Worm (Caenorhabditis elegans) whole organism, young adult: ENCODE data around the gene C36C5.14.

ENCODE experiments used
- B0019.2 ChIP-seq: fragments of 200-800 bp; sonication (Bioruptor generic); conservative IDR thresholded peaks from 2 replicates; pipeline ENCODE4 v1.3.6; 2022; ENCODE audit warnings: missing genetic modification reagents, missing genetic modification characterization, missing compliant biosample characterization
- B0035.1 ChIP-seq: sonication (generic microtip); optimal IDR thresholded peaks from 2 replicates; lab custom pipeline; 2016; ENCODE audit warnings: missing genetic modification characterization, mild to moderate bottlenecking, missing compliant biosample characterization, missing genotype, missing genetic modification reagents
- D2030.7 ChIP-seq: fragments of 200-800 bp; sonication (Bioruptor generic); IDR thresholded peaks from 2 replicates; pipeline ENCODE4 v1.3.6; 2022; ENCODE audit warnings: missing genetic modification reagents, missing genetic modification characterization, missing compliant biosample characterization
- F22D6.2 ChIP-seq: sonication (generic microtip); optimal IDR thresholded peaks from 2 replicates; lab custom pipeline; 2016; ENCODE audit warnings: mild to moderate bottlenecking, missing genetic modification characterization, missing compliant biosample characterization
- F23B12.7 ChIP-seq: sonication (generic microtip); optimal IDR thresholded peaks from 2 replicates; lab custom pipeline; 2017; ENCODE audit warnings: missing genetic modification characterization, mild to moderate bottlenecking, missing compliant biosample characterization, antibody characterized with exemption, moderate library complexity; ENCODE audit not compliant: insufficient read depth
- F33H1.4 ChIP-seq: fragments of 200-800 bp; sonication (Bioruptor generic); IDR thresholded peaks from 2 replicates; pipeline ENCODE4 v1.3.6; 2022; ENCODE audit warnings: missing genetic modification reagents, missing genetic modification characterization, missing compliant biosample characterization
- F55B11.4 ChIP-seq: sonication (generic microtip); optimal IDR thresholded peaks from 2 replicates; lab custom pipeline; 2016; ENCODE audit warnings: missing compliant biosample characterization, missing genetic modification characterization, borderline replicate concordance; ENCODE audit not compliant: insufficient read depth
- T07F8.4 ChIP-seq: sonication (generic microtip); optimal IDR thresholded peaks from 2 replicates; lab custom pipeline; 2016; ENCODE audit warnings: mild to moderate bottlenecking, missing genetic modification characterization, moderate library complexity, missing compliant biosample characterization
- T26A5.8 ChIP-seq: sonication (generic microtip); optimal IDR thresholded peaks from 2 replicates; lab custom pipeline; 2016; ENCODE audit warnings: missing genetic modification characterization, missing compliant biosample characterization
- Y53F4B.3 ChIP-seq: fragments of 200-800 bp; sonication (Bioruptor generic); IDR thresholded peaks from 2 replicates; pipeline ENCODE4 v1.3.6; 2022; ENCODE audit warnings: missing genetic modification reagents, missing genetic modification characterization, missing compliant biosample characterization
- Y79H2A.3 ChIP-seq: fragments of 200-800 bp; sonication (Bioruptor generic); conservative IDR thresholded peaks from 2 replicates; pipeline ENCODE4 v1.3.6; 2022; ENCODE audit warnings: missing genetic modification reagents, missing genetic modification characterization, missing compliant biosample characterization
- ZK185.1 ChIP-seq: sonication (generic microtip); optimal IDR thresholded peaks from 2 replicates; lab custom pipeline; 2016; ENCODE audit warnings: mild to moderate bottlenecking, missing genetic modification characterization, missing compliant biosample characterization; ENCODE audit not compliant: poor library complexity, severe bottlenecking
- aptf-3 ChIP-seq: fragments of 200-800 bp; sonication (Bioruptor generic); IDR thresholded peaks from 2 replicates; pipeline ENCODE4 v1.3.6; 2022; ENCODE audit warnings: missing genetic modification characterization, missing compliant biosample characterization
- athp-1 ChIP-seq: sonication (generic microtip); optimal IDR thresholded peaks from 2 replicates; lab custom pipeline; 2017; ENCODE audit warnings: mild to moderate bottlenecking, missing genetic modification characterization, missing compliant biosample characterization
- attf-3 ChIP-seq: fragments of 200-800 bp; sonication (Bioruptor generic); conservative IDR thresholded peaks from 2 replicates; pipeline ENCODE4 v1.3.6; 2022; ENCODE audit warnings: missing genetic modification reagents, missing genetic modification characterization, missing compliant biosample characterization
- attf-5 ChIP-seq: fragments of 200-800 bp; sonication (Bioruptor generic); optimal IDR thresholded peaks from 2 replicates; lab custom pipeline; 2018; ENCODE audit warnings: mild to moderate bottlenecking, missing genetic modification characterization, missing compliant biosample characterization
- bed-2 ChIP-seq: fragments of 200-800 bp; sonication (Bioruptor generic); IDR thresholded peaks from 2 replicates; pipeline ENCODE4 v1.3.6; 2022; ENCODE audit warnings: missing genetic modification reagents, missing genetic modification characterization, missing compliant biosample characterization
- cebp-1 ChIP-seq, 2 experiments: fragments of 200-800 bp in 1 of 2; sonication (Bioruptor generic) in 1 of 2; sonication (generic microtip) in 1 of 2; IDR thresholded peaks in 1 of 2; optimal IDR thresholded peaks in 1 of 2; 2 replicates each; pipeline versions ENCODE4 v1.3.6 to Lab custom; 2017 to 2022; ENCODE audit warnings: missing compliant biosample characterization in 2 of 2, missing genetic modification characterization in 2 of 2, mild to moderate bottlenecking in 1 of 2, missing genetic modification reagents in 1 of 2, moderate library complexity in 1 of 2
- ceh-40 ChIP-seq: fragments of 200-800 bp; sonication (Bioruptor generic); IDR thresholded peaks from 2 replicates; pipeline ENCODE4 v1.3.6; 2022; ENCODE audit warnings: missing genetic modification characterization, missing compliant biosample characterization
- ceh-91 ChIP-seq: fragments of 200-800 bp; sonication (Bioruptor generic); IDR thresholded peaks from 2 replicates; pipeline ENCODE4 v1.3.6; 2022; ENCODE audit warnings: missing genetic modification reagents, missing genetic modification characterization, missing compliant biosample characterization
- die-1 ChIP-seq: sonication (generic microtip); optimal IDR thresholded peaks from 2 replicates; lab custom pipeline; 2016; ENCODE audit warnings: missing genotype, mild to moderate bottlenecking, missing genetic modification characterization, missing compliant biosample characterization
- efl-1 ChIP-seq: fragments of 150-350 bp; optimal IDR thresholded peaks from 2 replicates; lab custom pipeline; 2014; ENCODE audit warnings: missing biosample characterization, missing genetic modification reagents, missing genetic modification characterization
- ets-4 ChIP-seq: fragments of 200-800 bp; sonication (Bioruptor generic); optimal IDR thresholded peaks from 2 replicates; lab custom pipeline; 2018; ENCODE audit warnings: mild to moderate bottlenecking, missing genetic modification characterization, missing compliant biosample characterization
- fkh-3 ChIP-seq: sonication (generic microtip); optimal IDR thresholded peaks from 2 replicates; lab custom pipeline; 2016; ENCODE audit warnings: mild to moderate bottlenecking, missing genetic modification characterization, missing compliant biosample characterization
- gei-17 ChIP-seq: fragments of 200-800 bp; sonication (Bioruptor generic); optimal IDR thresholded peaks from 2 replicates; lab custom pipeline; 2018; ENCODE audit warnings: mild to moderate bottlenecking, missing genetic modification characterization, missing compliant biosample characterization
- let-526 ChIP-seq: fragments of 200-800 bp; sonication (Bioruptor generic); IDR thresholded peaks from 2 replicates; pipeline ENCODE4 v1.3.6; 2022; ENCODE audit warnings: missing genetic modification reagents, missing genetic modification characterization, missing compliant biosample characterization
- lin-26 ChIP-seq: fragments of 200-800 bp; sonication (Bioruptor generic); IDR thresholded peaks from 2 replicates; pipeline ENCODE4 v1.3.6; 2022; ENCODE audit warnings: missing genetic modification reagents, missing genetic modification characterization, missing compliant biosample characterization
- lin-35 ChIP-seq, 3 experiments: fragments of 150-350 bp in 2 of 3; sonication (generic microtip) in 1 of 3; optimal IDR thresholded peaks; 2 replicates each; lab custom pipeline; 2014 to 2018; ENCODE audit warnings: missing biosample characterization in 3 of 3, missing genetic modification characterization in 3 of 3, missing genetic modification reagents in 3 of 3
- lsl-1 ChIP-seq: fragments of 200-800 bp; sonication (Bioruptor generic); optimal IDR thresholded peaks from 2 replicates; lab custom pipeline; 2018; ENCODE audit warnings: mild to moderate bottlenecking, missing genetic modification characterization, moderate library complexity, missing compliant biosample characterization
- madf-3 ChIP-seq: fragments of 200-800 bp; sonication (Bioruptor generic); IDR thresholded peaks from 2 replicates; pipeline ENCODE4 v1.3.6; 2022; ENCODE audit warnings: missing genetic modification reagents, missing genetic modification characterization, missing compliant biosample characterization
- madf-8 ChIP-seq: fragments of 200-800 bp; sonication (Bioruptor generic); conservative IDR thresholded peaks from 2 replicates; pipeline ENCODE4 v1.3.6; 2022; ENCODE audit warnings: missing genetic modification reagents, missing genetic modification characterization, missing compliant biosample characterization
- mel-28 ChIP-seq: sonication (generic microtip); optimal IDR thresholded peaks from 2 replicates; lab custom pipeline; 2016; ENCODE audit warnings: borderline replicate concordance, mild to moderate bottlenecking, missing genetic modification characterization, missing compliant biosample characterization
- mxl-1 ChIP-seq: sonication (generic microtip); optimal IDR thresholded peaks from 2 replicates; lab custom pipeline; 2016; ENCODE audit warnings: missing genetic modification characterization, missing compliant biosample characterization
- nhr-27 ChIP-seq: fragments of 200-800 bp; sonication (Bioruptor generic); optimal IDR thresholded peaks from 2 replicates; lab custom pipeline; 2018; ENCODE audit warnings: mild to moderate bottlenecking, missing genetic modification characterization, moderate library complexity, missing compliant biosample characterization
- nhr-80 ChIP-seq: sonication (generic microtip); optimal IDR thresholded peaks from 2 replicates; lab custom pipeline; 2016; ENCODE audit warnings: missing genetic modification characterization, missing compliant biosample characterization
- rcor-1 ChIP-seq: fragments of 200-800 bp; sonication (Bioruptor generic); IDR thresholded peaks from 2 replicates; pipeline ENCODE4 v1.3.6; 2022; ENCODE audit warnings: missing genetic modification reagents, missing genetic modification characterization, missing compliant biosample characterization
- repo-1 ChIP-seq: sonication (generic microtip); optimal IDR thresholded peaks from 2 replicates; lab custom pipeline; 2017; ENCODE audit warnings: mild to moderate bottlenecking, missing genetic modification characterization, missing compliant biosample characterization
- snpc-1.1 ChIP-seq: sonication (generic microtip); optimal IDR thresholded peaks from 2 replicates; lab custom pipeline; 2017; ENCODE audit warnings: missing genetic modification characterization, mild to moderate bottlenecking, missing compliant biosample characterization, antibody characterized with exemption, moderate library complexity, missing genotype, missing genetic modification reagents; ENCODE audit not compliant: insufficient read depth
- snpc-3.4 ChIP-seq: sonication (generic microtip); optimal IDR thresholded peaks from 2 replicates; lab custom pipeline; 2017; ENCODE audit warnings: missing genetic modification characterization, mild to moderate bottlenecking, missing compliant biosample characterization, antibody characterized with exemption, moderate library complexity, missing genotype, missing genetic modification reagents
- snpc-4 ChIP-seq, 5 experiments: fragments of 150-350 bp in 1 of 5; sonication (generic microtip) in 4 of 5; optimal IDR thresholded peaks; 2 replicates each; lab custom pipeline; 2014 to 2018; ENCODE audit warnings: missing genetic modification characterization in 5 of 5, missing biosample characterization in 3 of 5, antibody characterized with exemption in 2 of 5, mild to moderate bottlenecking in 2 of 5, missing compliant biosample characterization in 2 of 5, missing genotype in 2 of 5, moderate library complexity in 2 of 5, missing genetic modification reagents in 1 of 5
- sptf-2 ChIP-seq: fragments of 200-800 bp; sonication (Bioruptor generic); optimal IDR thresholded peaks from 2 replicates; lab custom pipeline; 2018; ENCODE audit warnings: mild to moderate bottlenecking, missing genetic modification characterization, missing compliant biosample characterization
- tbp1 ChIP-seq: fragments of 200-800 bp; sonication (Bioruptor generic); optimal IDR thresholded peaks from 2 replicates; lab custom pipeline; 2018; ENCODE audit warnings: mild to moderate bottlenecking, missing genetic modification characterization, missing compliant biosample characterization
- zfh-2 ChIP-seq: fragments of 200-800 bp; sonication (Bioruptor generic); conservative IDR thresholded peaks from 2 replicates; pipeline ENCODE4 v1.3.6; 2022; ENCODE audit warnings: missing genetic modification reagents, missing genetic modification characterization, missing compliant biosample characterization
- ztf-22 ChIP-seq: fragments of 200-800 bp; sonication (Bioruptor generic); optimal IDR thresholded peaks from 2 replicates; lab custom pipeline; 2018; ENCODE audit warnings: mild to moderate bottlenecking, missing genetic modification characterization, moderate library complexity, missing compliant biosample characterization
- ztf-6 ChIP-seq: fragments of 200-800 bp; sonication (Bioruptor generic); IDR thresholded peaks from 2 replicates; pipeline ENCODE4 v1.3.6; 2022; ENCODE audit warnings: missing genetic modification reagents, missing genetic modification characterization, missing compliant biosample characterization

The C36C5.14 gene

ce11 chrV:3166260-3166659 lies 922 bp upstream of the C36C5.14 start, which contains the start of gene C36C5.4:
TSS of gene C36C5.4 (plus strand) at chrV:3166560.
- TF ChIP-seq snpc-1.1 (no peak), madf-8 (GFP tag; lab: Robert Waterston, UW) (no peak), lin-35 (GFP tag; optimal IDR thresholded peaks at IDR 0.05; lab: Kevin White, UChicago) (no peak), ets-4 (GFP tag; lab: Kevin White, UChicago) (no peak), let-526 (GFP tag; lab: Robert Waterston, UW) (no peak), attf-3 (GFP tag; lab: Robert Waterston, UW) (no peak), zfh-2 (GFP tag; lab: Robert Waterston, UW) (no peak), Y53F4B.3 (no peak), sptf-2 (GFP tag; lab: Kevin White, UChicago) (no peak), ceh-40 (no peak), efl-1 (GFP tag; lab: Kevin White, UChicago) (no peak), rcor-1 (no peak), Y79H2A.3 (GFP tag; lab: Robert Waterston, UW) (no peak), lsl-1 (GFP tag; lab: Kevin White, UChicago) (no peak), D2030.7 (no peak)

ce11 chrV:3163143-3163542 lies 2.2 kb downstream of the C36C5.14 start:
- TF ChIP-seq ceh-40 (no peak), snpc-4 (GFP tag; optimal IDR thresholded peaks at IDR 0.05; lab: Kevin White, UChicago) (peak; percentile 69), snpc-4 (tag; optimal IDR thresholded peaks at IDR 0.05; lab: Kevin White, UChicago) (peak in 1 of 4 experiments; percentile 59), ceh-91 (no peak), F22D6.2 (tag; lab: Kevin White, UChicago) (no peak), nhr-80 (tag; lab: Kevin White, UChicago) (no peak), ZK185.1 (tag; lab: Kevin White, UChicago) (no peak), cebp-1 (GFP tag; IDR thresholded peaks at IDR 0.05; lab: Robert Waterston, UW) (no peak), cebp-1 (tag; optimal IDR thresholded peaks at IDR 0.05; lab: Kevin White, UChicago) (no peak), snpc-1.1 (no peak), mel-28 (no peak), F33H1.4 (GFP tag; lab: Robert Waterston, UW) (peak; percentile 27; the same call in 1 of the 2 replicates), F55B11.4 (no peak), madf-3 (GFP tag; lab: Robert Waterston, UW) (no peak), fkh-3 (tag; lab: Kevin White, UChicago) (no peak), T26A5.8 (tag; lab: Kevin White, UChicago) (no peak), snpc-3.4 (tag; lab: Kevin White, UChicago) (peak; percentile 1), athp-1 (tag; lab: Kevin White, UChicago) (peak; percentile 48), let-526 (GFP tag; lab: Robert Waterston, UW) (no peak), attf-5 (peak; percentile 29), mxl-1 (tag; lab: Kevin White, UChicago) (peak; percentile 47), tbp1 (GFP tag; lab: Kevin White, UChicago) (peak; percentile 82), bed-2 (GFP tag; lab: Robert Waterston, UW) (no peak), repo-1 (tag; lab: Kevin White, UChicago) (no peak), ztf-22 (no peak), T07F8.4 (tag; lab: Kevin White, UChicago) (peak; percentile 47), nhr-27 (tag; lab: Kevin White, UChicago) (no peak), B0019.2 (GFP tag; lab: Robert Waterston, UW) (no peak), F23B12.7 (tag; lab: Kevin White, UChicago) (no peak), sptf-2 (GFP tag; lab: Kevin White, UChicago) (no peak), ztf-6 (GFP tag; lab: Robert Waterston, UW) (no peak), die-1 (tag; lab: Kevin White, UChicago) (peak; percentile 73), gei-17 (GFP tag; lab: Kevin White, UChicago) (no peak), lin-26 (GFP tag; lab: Robert Waterston, UW) (peak; percentile 90), B0035.1 (tag; lab: Kevin White, UChicago) (no peak), aptf-3 (peak; percentile 74; the same call in 1 of the 2 replicates), madf-8 (GFP tag; lab: Robert Waterston, UW) (peak; percentile 27; the same call in 1 of the 2 replicates), ets-4 (GFP tag; lab: Kevin White, UChicago) (no peak)
